Fruit fly (Drosophila melanogaster) whole organism, prepupa: Measurements from ENCODE around the gene CG43092.

ENCODE experiments used
- Blimp-1 ChIP-seq: fragments of 200-800 bp; sonication (Bioruptor generic); optimal IDR thresholded peaks from 3 replicates; lab custom pipeline; 2017; ENCODE audit warnings: missing biosample characterization, missing genetic modification characterization, mild to moderate bottlenecking, moderate library complexity, missing genetic modification reagents
- CG10631 ChIP-seq: fragments of 200-800 bp; sonication (Bioruptor generic); optimal IDR thresholded peaks from 2 replicates; lab custom pipeline; 2016; ENCODE audit warnings: missing biosample characterization, missing genetic modification characterization
- CG10669 ChIP-seq: fragments of 200-800 bp; sonication (Bioruptor generic); optimal IDR thresholded peaks from 3 replicates; lab custom pipeline; 2018; ENCODE audit warnings: missing biosample characterization, mild to moderate bottlenecking, missing genetic modification characterization, moderate library complexity
- CG11294 ChIP-seq: fragments of 200-800 bp; sonication (Bioruptor generic); IDR thresholded peaks from 2 replicates; pipeline ENCODE4 v1.3.6; 2022; ENCODE audit warnings: missing biosample characterization, missing genetic modification characterization
- CG11762 ChIP-seq: fragments of 200-800 bp; sonication (Bioruptor generic); optimal IDR thresholded peaks from 3 replicates; lab custom pipeline; 2016; ENCODE audit warnings: missing biosample characterization, missing genetic modification characterization; ENCODE audit not compliant: insufficient read depth
- CG11902 ChIP-seq: fragments of 200-800 bp; sonication (Bioruptor generic); optimal IDR thresholded peaks from 3 replicates; lab custom pipeline; 2016; ENCODE audit warnings: missing biosample characterization, missing genetic modification characterization
- CG1621 ChIP-seq: fragments of 200-800 bp; sonication (Bioruptor generic); optimal IDR thresholded peaks from 3 replicates; lab custom pipeline; 2018; ENCODE audit warnings: missing biosample characterization, mild to moderate bottlenecking, missing genetic modification characterization
- CG16779 ChIP-seq: fragments of 200-800 bp; sonication (Bioruptor generic); optimal IDR thresholded peaks from 3 replicates; lab custom pipeline; 2017; ENCODE audit warnings: missing biosample characterization, mild to moderate bottlenecking, missing genetic modification characterization
- CG3032 ChIP-seq: fragments of 200-800 bp; optimal IDR thresholded peaks from 2 replicates; lab custom pipeline; 2019; ENCODE audit warnings: missing biosample characterization, mild to moderate bottlenecking, missing genetic modification characterization, moderate library complexity
- CG31627 ChIP-seq: fragments of 200-800 bp; sonication (Bioruptor generic); optimal IDR thresholded peaks from 3 replicates; lab custom pipeline; 2016; ENCODE audit warnings: missing biosample characterization, missing genetic modification characterization
- CG32006 ChIP-seq: fragments of 200-800 bp; sonication (Bioruptor generic); optimal IDR thresholded peaks from 3 replicates; lab custom pipeline; 2017; ENCODE audit warnings: missing biosample characterization, mild to moderate bottlenecking, missing genetic modification characterization
- CG34406 ChIP-seq: fragments of 200-800 bp; sonication (Bioruptor generic); optimal IDR thresholded peaks from 3 replicates; lab custom pipeline; 2016; ENCODE audit warnings: missing biosample characterization, missing genetic modification characterization
- CG3919 ChIP-seq: fragments of 200-800 bp; sonication (Bioruptor generic); optimal IDR thresholded peaks from 3 replicates; lab custom pipeline; 2016; ENCODE audit warnings: missing biosample characterization, missing genetic modification characterization
- CG4318 ChIP-seq: fragments of 200-800 bp; sonication (Bioruptor generic); optimal IDR thresholded peaks from 3 replicates; lab custom pipeline; 2017; ENCODE audit warnings: missing biosample characterization, mild to moderate bottlenecking, missing genetic modification characterization
- CG6163 ChIP-seq: fragments of 200-800 bp; sonication (Bioruptor generic); IDR thresholded peaks from 3 replicates; pipeline ENCODE4 v1.3.6; 2022; ENCODE audit warnings: missing biosample characterization, missing genetic modification characterization
- CG6276 ChIP-seq: fragments of 200-800 bp; sonication (Bioruptor generic); optimal IDR thresholded peaks from 2 replicates; lab custom pipeline; 2017; ENCODE audit warnings: missing biosample characterization, mild to moderate bottlenecking, missing genetic modification characterization
- CG6792 ChIP-seq: fragments of 200-800 bp; sonication (Bioruptor generic); optimal IDR thresholded peaks from 3 replicates; lab custom pipeline; 2016; ENCODE audit warnings: missing biosample characterization, missing genetic modification characterization
- CG6808 ChIP-seq: fragments of 200-800 bp; sonication (Bioruptor generic); optimal IDR thresholded peaks from 3 replicates; lab custom pipeline; 2017; ENCODE audit warnings: missing biosample characterization, missing genetic modification characterization, mild to moderate bottlenecking, moderate library complexity, missing genetic modification reagents
- CG6854 ChIP-seq: fragments of 200-800 bp; sonication (Bioruptor generic); optimal IDR thresholded peaks from 2 replicates; lab custom pipeline; 2017; ENCODE audit warnings: missing biosample characterization, mild to moderate bottlenecking, missing genetic modification characterization
- CG7368 ChIP-seq: fragments of 200-800 bp; sonication (Bioruptor generic); optimal IDR thresholded peaks from 3 replicates; lab custom pipeline; 2016; ENCODE audit warnings: missing biosample characterization, missing genetic modification characterization
- CG8119 ChIP-seq: fragments of 200-800 bp; sonication (Bioruptor generic); IDR thresholded peaks from 3 replicates; pipeline ENCODE4 v1.3.6; 2022; ENCODE audit warnings: missing biosample characterization, missing genetic modification characterization
- CG9139 ChIP-seq: fragments of 200-800 bp; sonication (Bioruptor generic); optimal IDR thresholded peaks from 3 replicates; lab custom pipeline; 2017; ENCODE audit warnings: missing biosample characterization, mild to moderate bottlenecking, missing genetic modification characterization
- Eip75B ChIP-seq: fragments of 200-800 bp; sonication (Bioruptor generic); optimal IDR thresholded peaks from 3 replicates; lab custom pipeline; 2016; ENCODE audit warnings: missing biosample characterization, missing genetic modification characterization
- Eip78C ChIP-seq: fragments of 200-800 bp; sonication (Bioruptor generic); peaks from one replicate; lab custom pipeline; 2016; ENCODE audit warnings: missing biosample characterization, missing genetic modification characterization
- Eip93F ChIP-seq: fragments of 200-800 bp; sonication (Bioruptor generic); optimal IDR thresholded peaks from 2 replicates; lab custom pipeline; 2016; ENCODE audit warnings: missing biosample characterization, mild to moderate bottlenecking, missing genetic modification characterization
- Ets21C ChIP-seq: fragments of 200-800 bp; sonication (Bioruptor generic); optimal IDR thresholded peaks from 3 replicates; lab custom pipeline; 2016; ENCODE audit warnings: missing biosample characterization, missing genetic modification characterization
- Ets96B ChIP-seq: fragments of 200-800 bp; optimal IDR thresholded peaks from 2 replicates; lab custom pipeline; 2019; ENCODE audit warnings: missing biosample characterization, mild to moderate bottlenecking, missing genetic modification characterization, moderate library complexity
- Gug ChIP-seq: fragments of 200-800 bp; sonication (Bioruptor generic); IDR thresholded peaks from 2 replicates; pipeline ENCODE4 v1.3.6; 2022; ENCODE audit warnings: missing biosample characterization, missing genetic modification characterization
- Hr38 ChIP-seq: sonication (Bioruptor generic); optimal IDR thresholded peaks from 2 replicates; lab custom pipeline; 2016; ENCODE audit warnings: missing biosample characterization, missing genetic modification characterization
- Met ChIP-seq: fragments of 200-800 bp; sonication (Bioruptor generic); optimal IDR thresholded peaks from 3 replicates; lab custom pipeline; 2016; ENCODE audit warnings: missing biosample characterization, missing genetic modification characterization
- OdsH ChIP-seq: fragments of 200-800 bp; sonication (Bioruptor generic); optimal IDR thresholded peaks from 3 replicates; lab custom pipeline; 2016; ENCODE audit warnings: missing biosample characterization, missing genetic modification characterization
- Smox ChIP-seq: fragments of 200-800 bp; sonication (Bioruptor generic); optimal IDR thresholded peaks from 3 replicates; lab custom pipeline; 2016; ENCODE audit warnings: missing biosample characterization, missing genetic modification characterization
- Sox102F ChIP-seq: fragments of 200-800 bp; sonication (Bioruptor generic); optimal IDR thresholded peaks from 2 replicates; lab custom pipeline; 2016; ENCODE audit warnings: missing biosample characterization, mild to moderate bottlenecking, missing genetic modification characterization
- Sox14 ChIP-seq: fragments of 200-800 bp; sonication (Bioruptor generic); optimal IDR thresholded peaks from 3 replicates; lab custom pipeline; 2016; ENCODE audit warnings: missing biosample characterization, missing genetic modification characterization
- Sox15 ChIP-seq: fragments of 200-800 bp; sonication (Bioruptor generic); optimal IDR thresholded peaks from 3 replicates; lab custom pipeline; 2016; ENCODE audit warnings: missing biosample characterization, missing genetic modification characterization
- acj6 ChIP-seq: fragments of 200-800 bp; sonication (Bioruptor generic); optimal IDR thresholded peaks from 3 replicates; lab custom pipeline; 2016; ENCODE audit warnings: missing biosample characterization, missing genetic modification characterization
- dac ChIP-seq: fragments of 200-800 bp; sonication (Bioruptor generic); optimal IDR thresholded peaks from 2 replicates; lab custom pipeline; 2017; ENCODE audit warnings: missing biosample characterization, mild to moderate bottlenecking, missing genetic modification characterization
- dsx ChIP-seq: fragments of 200-800 bp; optimal IDR thresholded peaks from 3 replicates; lab custom pipeline; 2019; ENCODE audit warnings: missing biosample characterization, mild to moderate bottlenecking, missing genetic modification characterization, moderate library complexity; ENCODE audit not compliant: poor library complexity, severe bottlenecking
- eg ChIP-seq: fragments of 200-800 bp; sonication (Bioruptor generic); IDR thresholded peaks from 3 replicates; pipeline ENCODE4 v1.3.6; 2022; ENCODE audit warnings: missing biosample characterization, missing genetic modification characterization
- esn ChIP-seq: fragments of 200-800 bp; sonication (Bioruptor generic); optimal IDR thresholded peaks from 2 replicates; lab custom pipeline; 2016; ENCODE audit warnings: missing biosample characterization, mild to moderate bottlenecking, missing genetic modification characterization, moderate library complexity
- fd59A ChIP-seq: fragments of 200-800 bp; sonication (Bioruptor generic); optimal IDR thresholded peaks from 2 replicates; lab custom pipeline; 2017; ENCODE audit warnings: missing biosample characterization, mild to moderate bottlenecking, missing genetic modification characterization, missing genetic modification reagents
- fkh ChIP-seq: fragments of 200-800 bp; sonication (Bioruptor generic); optimal IDR thresholded peaks from 3 replicates; lab custom pipeline; 2017; ENCODE audit warnings: missing biosample characterization, mild to moderate bottlenecking, missing genetic modification characterization, moderate library complexity
- lz ChIP-seq: fragments of 200-800 bp; sonication (Bioruptor generic); optimal IDR thresholded peaks from 3 replicates; lab custom pipeline; 2016; ENCODE audit warnings: missing biosample characterization, missing genetic modification characterization
- net ChIP-seq: fragments of 200-800 bp; sonication (Bioruptor generic); optimal IDR thresholded peaks from 3 replicates; lab custom pipeline; 2016; ENCODE audit warnings: missing biosample characterization, missing genetic modification characterization
- pdm3 ChIP-seq: fragments of 200-800 bp; sonication (Bioruptor generic); optimal IDR thresholded peaks from 3 replicates; lab custom pipeline; 2016; ENCODE audit warnings: missing biosample characterization, missing genetic modification characterization
- salr ChIP-seq, 2 experiments: fragments of 200-800 bp; sonication (Bioruptor generic); optimal IDR thresholded peaks; 3 replicates each; lab custom pipeline; 2016 to 2018; ENCODE audit warnings: missing biosample characterization in 2 of 2, missing genetic modification characterization in 2 of 2, mild to moderate bottlenecking in 1 of 2
- spab ChIP-seq: fragments of 200-800 bp; sonication (Bioruptor generic); optimal IDR thresholded peaks from 2 replicates; lab custom pipeline; 2017; ENCODE audit warnings: missing biosample characterization, mild to moderate bottlenecking, missing genetic modification characterization, missing genetic modification reagents
- ss ChIP-seq, 2 experiments: fragments of 200-800 bp; sonication (Bioruptor generic); optimal IDR thresholded peaks; 2 replicates in 1 of 2; 3 replicates in 1 of 2; lab custom pipeline; 2017 to 2018; ENCODE audit warnings: mild to moderate bottlenecking in 2 of 2, missing biosample characterization in 2 of 2, missing genetic modification characterization in 2 of 2, moderate library complexity in 1 of 2
- topi ChIP-seq: fragments of 200-800 bp; sonication (Bioruptor generic); optimal IDR thresholded peaks from 3 replicates; lab custom pipeline; 2016; ENCODE audit warnings: missing biosample characterization, missing genetic modification characterization
- vri ChIP-seq: fragments of 200-800 bp; sonication (Bioruptor generic); optimal IDR thresholded peaks from 3 replicates; lab custom pipeline; 2016; ENCODE audit warnings: missing biosample characterization, mild to moderate bottlenecking, missing genetic modification characterization

Gene CG43092

DNA sequence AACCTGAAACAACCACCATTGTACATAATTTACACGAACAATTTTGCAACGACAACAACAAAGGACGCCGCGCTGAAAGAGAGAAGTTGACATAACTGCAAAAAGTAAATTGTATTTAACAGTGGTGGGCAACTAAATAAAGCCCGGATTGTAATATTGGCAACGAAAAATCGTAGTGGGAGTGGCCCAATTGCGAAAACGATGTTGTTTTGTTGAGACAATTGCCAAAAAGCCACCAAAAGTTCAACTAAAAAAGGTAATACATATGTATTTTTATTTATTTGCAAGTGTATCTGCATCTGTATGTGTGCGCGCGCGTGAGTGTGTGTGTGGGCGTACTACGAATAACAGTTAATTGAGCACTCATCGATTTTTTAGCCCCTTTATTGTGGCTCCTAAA lies 18.4 kb downstream of the CG43092 start (continued):
- peak; percentile 27 for TF ChIP-seq CG10669
- TF ChIP-seq Eip78C (GFP tag; lab: Kevin White, UChicago): peak; percentile 73
- TF ChIP-seq, all 60 proteins: peak for 33

DNA sequence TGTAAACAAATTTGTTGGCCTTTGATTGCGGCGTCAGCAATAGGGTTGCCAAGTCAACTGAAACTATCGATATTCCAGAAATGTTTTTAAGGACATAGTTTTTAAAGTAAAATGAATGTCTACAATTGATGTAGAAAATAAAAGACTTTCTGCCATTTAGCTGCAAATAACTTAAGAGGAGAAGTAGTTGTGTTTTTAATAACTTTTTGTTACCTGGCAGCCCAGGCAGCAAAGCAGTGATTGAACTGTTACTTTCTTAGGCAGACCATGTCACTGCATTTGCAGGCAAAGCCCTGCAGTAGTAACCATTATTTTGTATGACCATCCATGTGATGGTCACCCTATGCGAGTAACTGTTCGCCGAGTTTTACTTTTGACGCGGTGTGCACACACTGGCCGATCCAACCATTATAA lies 18.9 kb downstream of the CG43092 start, which contains the start of the genes rumi, CG7029 and Usp12-46:
rumi (minus strand) TSS at position 64 of the 414 bp plus-strand sequence.
CG7029 (plus strand) TSS at position 368 of the 414 bp plus-strand sequence.
Usp12-46 (plus strand) TSS at position 368 of the 414 bp plus-strand sequence.
- TF ChIP-seq Ets96B (peak; percentile 56), Ets21C (no peak), Sox102F (GFP tag; lab: Kevin White, UChicago) (no peak), CG6163 (GFP tag; lab: Robert Waterston, UW) (peak; percentile 91), Gug (GFP tag; lab: Robert Waterston, UW) (peak; percentile 72), Eip78C (GFP tag; lab: Kevin White, UChicago) (peak; percentile 92), CG7368 (no peak), net (no peak), CG3919 (GFP tag; lab: Kevin White, UChicago) (no peak), Smox (no peak), lz (GFP tag; lab: Kevin White, UChicago) (peak; percentile 88), Eip93F (GFP tag; lab: Kevin White, UChicago) (no peak), CG8119 (GFP tag; lab: Robert Waterston, UW) (peak; percentile 65; the same call in 2 of the 3 replicates), esn (GFP tag; lab: Kevin White, UChicago) (peak; percentile 88), salr (GFP tag; optimal IDR thresholded peaks at IDR 0.05; lab: Kevin White, UChicago) (peak in 1 of 2 experiments; percentile 62), fd59A (peak; percentile 52), OdsH (no peak), vri (GFP tag; lab: Kevin White, UChicago) (no peak), CG1621 (tag; lab: Kevin White, UChicago) (peak; percentile 54), CG4318 (no peak), Met (no peak), pdm3 (no peak), CG10631 (GFP tag; lab: Kevin White, UChicago) (no peak), ss (GFP tag; optimal IDR thresholded peaks at IDR 0.05; lab: Kevin White, UChicago) (no peak), topi (GFP tag; lab: Kevin White, UChicago) (peak; percentile 84), CG11294 (peak; percentile 53; the same call in 1 of the 2 replicates), CG31627 (peak; percentile 92), eg (GFP tag; lab: Robert Waterston, UW) (peak; percentile 87), spab (no peak), Hr38 (GFP tag; lab: Kevin White, UChicago) (peak; percentile 11), CG34406 (GFP tag; lab: Kevin White, UChicago) (no peak), Sox14 (GFP tag; lab: Kevin White, UChicago) (peak; percentile 87), Eip75B (no peak), CG11902 (GFP tag; lab: Kevin White, UChicago) (peak; percentile 78), CG6808 (GFP tag; lab: Kevin White, UChicago) (peak; percentile 22), CG3032 (tag; lab: Kevin White, UChicago) (peak; percentile 83), CG32006 (no peak), dsx (GFP tag; lab: Kevin White, UChicago) (peak; percentile 59), fkh (GFP tag; lab: Kevin White, UChicago) (no peak), dac (GFP tag; lab: Kevin White, UChicago) (no peak), acj6 (GFP tag; lab: Kevin White, UChicago) (no peak), CG6792 (GFP tag; lab: Kevin White, UChicago) (no peak), Sox15 (GFP tag; lab: Kevin White, UChicago) (peak; percentile 87), CG11762 (GFP tag; lab: Kevin White, UChicago) (peak; percentile 78), CG16779 (tag; lab: Kevin White, UChicago) (no peak), CG6854 (GFP tag; lab: Kevin White, UChicago) (peak; percentile 1), Blimp-1 (GFP tag; lab: Kevin White, UChicago) (peak; percentile 31), CG6276 (GFP tag; lab: Kevin White, UChicago) (no peak), CG10669 (no peak), CG9139 (GFP tag; lab: Kevin White, UChicago) (no peak)
